Worm (Caenorhabditis elegans) whole organism, L4 larva: ENCODE data around the gene F01F1.11.

Experiments used
- F10B5.3 ChIP-seq: sonication (generic microtip); optimal IDR thresholded peaks from 2 replicates; lab custom pipeline; 2016; ENCODE audit warnings: mild to moderate bottlenecking, missing genetic modification characterization, missing compliant biosample characterization
- T20F7.1 ChIP-seq: fragments of 200-800 bp; sonication (Bioruptor generic); optimal IDR thresholded peaks from 2 replicates; lab custom pipeline; 2018; ENCODE audit warnings: mild to moderate bottlenecking, missing genetic modification characterization, missing compliant biosample characterization
- Y5F2A.4 ChIP-seq: fragments of 200-800 bp; sonication (Bioruptor generic); optimal IDR thresholded peaks from 2 replicates; lab custom pipeline; 2018; ENCODE audit warnings: mild to moderate bottlenecking, missing genetic modification characterization, missing compliant biosample characterization
- Y75B8A.6 ChIP-seq: fragments of 200-800 bp; sonication (Bioruptor generic); IDR thresholded peaks from 2 replicates; pipeline ENCODE4 v1.3.6; 2022; ENCODE audit warnings: missing genetic modification reagents, missing genetic modification characterization, missing compliant biosample characterization
- ZK337.2 ChIP-seq: fragments of 200-800 bp; sonication (Bioruptor generic); IDR thresholded peaks from 2 replicates; pipeline ENCODE4 v1.3.6; 2022; ENCODE audit warnings: missing genetic modification reagents, missing genetic modification characterization, missing compliant biosample characterization
- ZK546.5 ChIP-seq, 2 experiments: sonication (generic microtip); optimal IDR thresholded peaks; 2 replicates each; lab custom pipeline; 2017; ENCODE audit warnings: missing biosample characterization in 2 of 2, missing genetic modification characterization in 2 of 2
- aha-1 ChIP-seq: fragments of 150-350 bp; peaks from one replicate; lab custom pipeline; 2014; ENCODE audit warnings: missing biosample characterization, missing genetic modification characterization
- ama-1 ChIP-seq: fragments of 150-350 bp; optimal IDR thresholded peaks from 2 replicates; lab custom pipeline; 2014; ENCODE audit warnings: inconsistent platforms, mixed read lengths
- ceh-20 ChIP-seq: fragments of 200-800 bp; sonication (Bioruptor generic); IDR thresholded peaks from 2 replicates; pipeline ENCODE4 v1.3.6; 2022; ENCODE audit warnings: missing genetic modification reagents, missing genetic modification characterization, missing compliant biosample characterization
- ceh-28 ChIP-seq: fragments of 150-350 bp; optimal IDR thresholded peaks from 2 replicates; lab custom pipeline; 2014; ENCODE audit warnings: missing biosample characterization, missing genetic modification reagents, missing genetic modification characterization
- daf-16 ChIP-seq, 3 experiments: sonication (generic microtip); optimal IDR thresholded peaks; 2 replicates each; lab custom pipeline; 2016 to 2017; ENCODE audit warnings: missing genetic modification characterization in 3 of 3, missing genetic modification reagents in 3 of 3, mild to moderate bottlenecking in 2 of 3, missing compliant biosample characterization in 2 of 3, missing biosample characterization in 1 of 3, moderate library complexity in 1 of 3
- daf-19 ChIP-seq: fragments of 200-800 bp; sonication (Bioruptor generic); conservative IDR thresholded peaks from 2 replicates; pipeline ENCODE4 v1.3.6; 2022; ENCODE audit warnings: missing genetic modification characterization, missing compliant biosample characterization
- dmd-6 ChIP-seq: fragments of 200-800 bp; sonication (Bioruptor generic); IDR thresholded peaks from 2 replicates; pipeline ENCODE4 v1.3.6; 2022; ENCODE audit warnings: missing genetic modification reagents, missing genetic modification characterization, missing compliant biosample characterization
- duxl-1 ChIP-seq: sonication (generic microtip); optimal IDR thresholded peaks from 2 replicates; lab custom pipeline; 2016; ENCODE audit warnings: mild to moderate bottlenecking, missing genetic modification characterization, moderate library complexity, missing compliant biosample characterization; ENCODE audit not compliant: poor library complexity
- dve-1 ChIP-seq: sonication (generic microtip); optimal IDR thresholded peaks from 2 replicates; lab custom pipeline; 2017; ENCODE audit warnings: antibody characterized with exemption, mild to moderate bottlenecking, missing genetic modification characterization, missing compliant biosample characterization; ENCODE audit not compliant: insufficient read depth
- gei-8 ChIP-seq: fragments of 200-800 bp; sonication (Bioruptor generic); optimal IDR thresholded peaks from 2 replicates; lab custom pipeline; 2018; ENCODE audit warnings: mild to moderate bottlenecking, missing genetic modification characterization, missing compliant biosample characterization
- hlh-11 ChIP-seq: fragments of 200-800 bp; sonication (Bioruptor generic); optimal IDR thresholded peaks from 2 replicates; lab custom pipeline; 2018; ENCODE audit warnings: mild to moderate bottlenecking, missing genetic modification characterization, missing compliant biosample characterization
- hlh-30 ChIP-seq: sonication (generic microtip); optimal IDR thresholded peaks from 2 replicates; lab custom pipeline; 2017; ENCODE audit warnings: antibody characterized with exemption, mild to moderate bottlenecking, missing genetic modification characterization, missing compliant biosample characterization; ENCODE audit not compliant: insufficient read depth
- hmg-1.1 ChIP-seq: fragments of 200-800 bp; sonication (Bioruptor generic); IDR thresholded peaks from 2 replicates; pipeline ENCODE4 v1.3.6; 2022; ENCODE audit warnings: missing genetic modification reagents, missing genetic modification characterization, missing compliant biosample characterization
- lin-38 ChIP-seq: fragments of 200-800 bp; sonication (Bioruptor generic); IDR thresholded peaks from 2 replicates; pipeline ENCODE4 v1.3.6; 2022; ENCODE audit warnings: missing genetic modification reagents, missing genetic modification characterization, missing compliant biosample characterization
- lsy-2 ChIP-seq, 2 experiments: fragments of 150-350 bp in 1 of 2; sonication (generic microtip) in 1 of 2; optimal IDR thresholded peaks; 2 replicates each; lab custom pipeline; 2014 to 2017; ENCODE audit warnings: missing biosample characterization in 2 of 2, missing genetic modification characterization in 2 of 2
- mdl-1 ChIP-seq, 2 experiments: fragments of 150-350 bp in 1 of 2; sonication (generic microtip) in 1 of 2; optimal IDR thresholded peaks; 2 replicates each; lab custom pipeline; 2014 to 2017; ENCODE audit warnings: missing biosample characterization in 2 of 2, missing genetic modification characterization in 2 of 2
- mep-1 ChIP-seq: fragments of 150-350 bp; sonication (generic microtip); optimal IDR thresholded peaks from 3 replicates; lab custom pipeline; 2014; ENCODE audit warnings: missing biosample characterization, missing genetic modification characterization
- mes-2 ChIP-seq: sonication (generic microtip); optimal IDR thresholded peaks from 2 replicates; lab custom pipeline; 2016; ENCODE audit warnings: missing genotype, mild to moderate bottlenecking, missing genetic modification characterization, missing compliant biosample characterization; ENCODE audit not compliant: poor library complexity, severe bottlenecking
- nhr-10 ChIP-seq: fragments of 150-350 bp; optimal IDR thresholded peaks from 2 replicates; lab custom pipeline; 2014; ENCODE audit warnings: missing biosample characterization, missing genetic modification characterization
- nhr-102 ChIP-seq: sonication (generic microtip); optimal IDR thresholded peaks from 2 replicates; lab custom pipeline; 2016; ENCODE audit warnings: mild to moderate bottlenecking, missing genetic modification characterization, moderate library complexity, missing compliant biosample characterization
- nhr-11 ChIP-seq: fragments of 150-350 bp; optimal IDR thresholded peaks from 2 replicates; lab custom pipeline; 2014; ENCODE audit warnings: missing biosample characterization, missing genetic modification characterization
- nhr-237 ChIP-seq: sonication (generic microtip); optimal IDR thresholded peaks from 2 replicates; lab custom pipeline; 2017; ENCODE audit warnings: missing biosample characterization, missing genetic modification characterization
- nhr-28 ChIP-seq: fragments of 150-350 bp; optimal IDR thresholded peaks from 2 replicates; lab custom pipeline; 2014; ENCODE audit warnings: missing biosample characterization, missing genetic modification characterization
- nhr-41 ChIP-seq: fragments of 200-800 bp; sonication (Bioruptor generic); IDR thresholded peaks from 2 replicates; pipeline ENCODE4 v1.3.6; 2022; ENCODE audit warnings: missing genetic modification reagents, missing genetic modification characterization, missing compliant biosample characterization
- nhr-42 ChIP-seq: fragments of 200-800 bp; sonication (Bioruptor generic); IDR thresholded peaks from 2 replicates; pipeline ENCODE4 v1.3.6; 2022; ENCODE audit warnings: missing genetic modification characterization, missing compliant biosample characterization
- nhr-76 ChIP-seq: fragments of 150-350 bp; optimal IDR thresholded peaks from 2 replicates; lab custom pipeline; 2014; ENCODE audit warnings: missing biosample characterization, missing genetic modification characterization
- nhr-77 ChIP-seq: fragments of 150-350 bp; optimal IDR thresholded peaks from 2 replicates; lab custom pipeline; 2014; ENCODE audit warnings: missing biosample characterization, missing genetic modification characterization
- pha-4 ChIP-seq, 2 experiments: fragments of 150-350 bp in 1 of 2; fragments of 200-800 bp in 1 of 2; sonication (Bioruptor generic) in 1 of 2; IDR thresholded peaks in 1 of 2; optimal IDR thresholded peaks in 1 of 2; 2 replicates each; pipeline versions ENCODE4 v1.3.6 to Lab custom; 2014 to 2022; ENCODE audit warnings: missing genetic modification characterization in 2 of 2, missing genetic modification reagents in 2 of 2, missing biosample characterization in 1 of 2, missing compliant biosample characterization in 1 of 2
- php-3 ChIP-seq: fragments of 200-800 bp; sonication (Bioruptor generic); IDR thresholded peaks from 2 replicates; pipeline ENCODE4 v1.3.6; 2022; ENCODE audit warnings: missing genetic modification reagents, missing genetic modification characterization, missing compliant biosample characterization
- pqm-1 ChIP-seq: sonication (generic microtip); optimal IDR thresholded peaks from 2 replicates; lab custom pipeline; 2017; ENCODE audit warnings: missing biosample characterization, missing genetic modification characterization
- rbr-2 ChIP-seq: sonication (generic microtip); optimal IDR thresholded peaks from 2 replicates; lab custom pipeline; 2016; ENCODE audit warnings: missing genotype, missing genetic modification characterization, missing compliant biosample characterization
- saeg-2 ChIP-seq: fragments of 200-800 bp; sonication (Bioruptor generic); IDR thresholded peaks from 2 replicates; pipeline ENCODE4 v1.3.6; 2022; ENCODE audit warnings: missing genetic modification reagents, missing genetic modification characterization, missing compliant biosample characterization
- snpc-4 ChIP-seq: fragments of 150-350 bp; optimal IDR thresholded peaks from 2 replicates; lab custom pipeline; 2014; ENCODE audit warnings: missing biosample characterization, missing genetic modification characterization
- spr-1 ChIP-seq: sonication (generic microtip); optimal IDR thresholded peaks from 2 replicates; lab custom pipeline; 2016; ENCODE audit warnings: mild to moderate bottlenecking, missing genetic modification characterization, missing compliant biosample characterization
- unc-39 ChIP-seq: sonication (generic microtip); optimal IDR thresholded peaks from 2 replicates; lab custom pipeline; 2017; ENCODE audit warnings: missing biosample characterization, missing genetic modification characterization
- unc-62 ChIP-seq, 3 experiments: fragments of 150-350 bp in 1 of 3; sonication (generic microtip); optimal IDR thresholded peaks in 2 of 3; peaks in 1 of 3; 1 replicate in 1 of 3; 2 replicates in 2 of 3; lab custom pipeline; 2014 to 2017; ENCODE audit warnings: missing biosample characterization in 3 of 3, missing genetic modification characterization in 3 of 3, missing genetic modification reagents in 3 of 3, missing genotype in 1 of 3
- zag-1 ChIP-seq: fragments of 150-350 bp; optimal IDR thresholded peaks from 2 replicates; lab custom pipeline; 2014; ENCODE audit warnings: missing biosample characterization, missing genetic modification characterization
- zip-2 ChIP-seq: fragments of 150-350 bp; optimal IDR thresholded peaks from 2 replicates; lab custom pipeline; 2014; ENCODE audit warnings: missing biosample characterization, missing genetic modification characterization

F01F1.11 gene

DNA sequence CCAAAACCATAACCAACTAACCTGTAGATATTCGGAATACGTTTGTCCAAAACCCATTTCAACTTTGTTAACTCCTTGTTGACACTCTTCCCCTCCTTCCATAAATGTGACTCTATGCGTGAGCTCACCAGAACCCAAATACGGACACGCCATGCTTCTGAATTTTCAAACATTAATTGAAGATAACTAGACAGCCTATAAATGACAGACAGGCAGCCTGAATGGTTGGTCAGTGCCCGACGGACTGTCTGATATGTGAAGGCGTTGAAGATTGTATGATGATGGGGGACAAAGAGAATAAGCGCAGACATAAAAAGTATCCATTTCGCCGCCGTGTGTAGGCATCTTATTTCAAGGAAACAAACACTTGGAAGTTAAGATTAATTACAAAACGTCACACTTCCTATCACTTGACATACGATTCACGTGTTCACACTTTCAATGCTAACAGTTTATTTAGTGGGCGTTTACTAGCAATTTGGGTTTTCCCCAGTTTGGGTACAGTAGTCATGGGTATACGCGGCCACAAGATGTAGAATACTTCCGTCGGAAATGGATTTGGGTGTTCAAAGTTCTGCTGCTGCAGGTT, 48.2 kb upstream of the F01F1.11 start, which contains the start of the genes tdo-2 and C28H8.2 (continued):
- no peak for TF ChIP-seq daf-19 (GFP tag; lab: Robert Waterston, UW)
- no peak for TF ChIP-seq nhr-11 (tag; lab: Kevin White, UChicago)
- no peak for TF ChIP-seq nhr-237 (tag; lab: Kevin White, UChicago)
- no peak for TF ChIP-seq pha-4 (GFP tag; IDR thresholded peaks at IDR 0.05; lab: Robert Waterston, UW)
- no peak for TF ChIP-seq pha-4 (tag; optimal IDR thresholded peaks at IDR 0.05; lab: Kevin White, UChicago)
- TF ChIP-seq T20F7.1 (GFP tag; lab: Kevin White, UChicago): no peak
- TF ChIP-seq Y75B8A.6 (GFP tag; lab: Robert Waterston, UW): no peak
- TF ChIP-seq mes-2 (tag; lab: Kevin White, UChicago): no peak
- no peak for TF ChIP-seq rbr-2 (tag; lab: Kevin White, UChicago)
- peak; percentile 81 for TF ChIP-seq ceh-20 (GFP tag; lab: Robert Waterston, UW)
- no peak for TF ChIP-seq pqm-1 (tag; lab: Kevin White, UChicago)
- TF ChIP-seq dve-1 (tag; lab: Kevin White, UChicago): peak; percentile 60
- no peak for TF ChIP-seq ZK546.5 (tag; optimal IDR thresholded peaks at IDR 0.05; lab: Kevin White, UChicago)
- TF ChIP-seq zip-2 (tag; lab: Kevin White, UChicago): no peak
- no peak for TF ChIP-seq ZK337.2 (GFP tag; lab: Robert Waterston, UW)
- no peak for TF ChIP-seq saeg-2 (GFP tag; lab: Robert Waterston, UW)
- TF ChIP-seq nhr-76 (tag; lab: Kevin White, UChicago): no peak
- TF ChIP-seq zag-1 (tag; lab: Kevin White, UChicago): no peak
- no peak for TF ChIP-seq unc-39 (tag; lab: Kevin White, UChicago)
- peak; percentile 88 for TF ChIP-seq hlh-11 (tag; lab: Kevin White, UChicago)
- no peak for TF ChIP-seq F10B5.3 (tag; lab: Kevin White, UChicago)
- TF ChIP-seq hmg-1.1 (GFP tag; lab: Robert Waterston, UW): no peak

DNA sequence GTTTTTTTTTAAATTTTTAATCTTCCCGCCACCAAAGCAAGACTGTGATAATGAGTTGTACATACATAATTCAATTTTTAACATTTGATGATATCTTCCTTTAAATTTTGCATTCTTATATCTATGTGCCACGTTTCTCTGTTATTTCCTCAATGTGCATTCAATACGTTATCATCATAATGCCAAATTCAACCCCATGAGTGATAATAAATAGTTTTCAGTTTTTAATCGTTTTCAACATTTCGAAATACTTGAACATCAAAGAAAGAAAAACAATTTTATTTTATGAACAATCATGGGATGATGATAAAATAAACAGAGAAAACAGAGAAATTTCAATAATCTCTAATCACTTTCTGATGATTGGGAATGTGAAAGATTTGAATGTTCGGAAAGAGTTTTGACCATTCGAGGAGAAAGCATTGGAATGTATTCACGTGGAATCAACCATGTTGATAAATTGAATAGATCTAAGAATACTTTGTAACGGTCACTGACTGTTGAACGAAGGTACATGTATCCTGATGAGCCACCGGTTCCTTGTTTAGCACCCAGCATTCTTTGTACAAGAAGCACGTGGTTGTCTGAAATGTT, 45.8 kb upstream of the F01F1.11 start:
- TF ChIP-seq nhr-102: peak; percentile 62
- peak in 1 of 2 experiments; percentile 84 for TF ChIP-seq unc-62 (GFP tag; optimal IDR thresholded peaks at IDR 0.05 in 1 of 2; lab: Kevin White, UChicago)
- no peak for TF ChIP-seq unc-62 (tag; optimal IDR thresholded peaks at IDR 0.05; lab: Kevin White, UChicago)
- peak; percentile 88 for TF ChIP-seq pqm-1 (tag; lab: Kevin White, UChicago)
- peak in 1 of 2 experiments; percentile 24 for TF ChIP-seq mdl-1 (tag; optimal IDR thresholded peaks at IDR 0.05; lab: Kevin White, UChicago)
- TF ChIP-seq nhr-42 (GFP tag; lab: Robert Waterston, UW): 0 out of 2 replicates have a peak, but pooled peaks have one; percentile 39
- peak; percentile 64 for TF ChIP-seq nhr-28
- TF ChIP-seq Y5F2A.4 (GFP tag; lab: Kevin White, UChicago): no peak
- peak; percentile 90 for TF ChIP-seq aha-1 (tag; lab: Kevin White, UChicago)
- no peak for TF ChIP-seq ZK337.2 (GFP tag; lab: Robert Waterston, UW)
- TF ChIP-seq ama-1: peak; percentile 63
- no peak for TF ChIP-seq ceh-28 (tag; lab: Kevin White, UChicago)
- TF ChIP-seq mes-2 (tag; lab: Kevin White, UChicago): peak; percentile 22
- no peak for TF ChIP-seq nhr-41 (GFP tag; lab: Robert Waterston, UW)
- no peak for TF ChIP-seq snpc-4 (tag; lab: Kevin White, UChicago)
- no peak for TF ChIP-seq spr-1 (tag; lab: Kevin White, UChicago)
- peak; percentile 86 for TF ChIP-seq mep-1
- TF ChIP-seq ceh-20 (GFP tag; lab: Robert Waterston, UW): peak; percentile 33; the same call in 1 of the 2 replicates
- TF ChIP-seq lin-38 (GFP tag; lab: Robert Waterston, UW): peak; percentile 28; the same call in 1 of the 2 replicates
- peak; percentile 58 for TF ChIP-seq hlh-11 (tag; lab: Kevin White, UChicago)
- peak; percentile 38 for TF ChIP-seq T20F7.1 (GFP tag; lab: Kevin White, UChicago)
- TF ChIP-seq daf-16 (GFP tag; optimal IDR thresholded peaks at IDR 0.05; lab: Kevin White, UChicago): no peak
- TF ChIP-seq daf-16 (tag; optimal IDR thresholded peaks at IDR 0.05; lab: Kevin White, UChicago): peak; percentile 96
- peak; percentile 97 for TF ChIP-seq dve-1 (tag; lab: Kevin White, UChicago)
- peak; percentile 24 for TF ChIP-seq duxl-1 (tag; lab: Kevin White, UChicago)
- peak; percentile 62 for TF ChIP-seq zip-2 (tag; lab: Kevin White, UChicago)
- peak; percentile 88 for TF ChIP-seq nhr-77 (tag; lab: Kevin White, UChicago)
- peak; percentile 78 for TF ChIP-seq php-3
- no peak for TF ChIP-seq gei-8 (GFP tag; lab: Kevin White, UChicago)
- TF ChIP-seq nhr-10: peak; percentile 11
- peak; percentile 13; the same call in 1 of the 2 replicates for TF ChIP-seq dmd-6
- TF ChIP-seq hlh-30 (tag; lab: Kevin White, UChicago): peak; percentile 72
- no peak for TF ChIP-seq nhr-11 (tag; lab: Kevin White, UChicago)
- TF ChIP-seq lsy-2 (tag; optimal IDR thresholded peaks at IDR 0.05; lab: Kevin White, UChicago): peak in 1 of 2 experiments; percentile 35
